Worm (Caenorhabditis elegans) whole organism, L4 larva: Measurements from ENCODE around the gene T11F9.1.

Experiments
- F10B5.3 ChIP-seq: sonication (generic microtip); optimal IDR thresholded peaks from 2 replicates; lab custom pipeline; 2016; ENCODE audit warnings: mild to moderate bottlenecking, missing genetic modification characterization, missing compliant biosample characterization
- F44E2.7 ChIP-seq: fragments of 200-800 bp; sonication (Bioruptor generic); IDR thresholded peaks from 2 replicates; pipeline ENCODE4 v2.1.2; 2022; ENCODE audit warnings: missing genetic modification characterization, missing compliant biosample characterization
- T26A8.4 ChIP-seq: fragments of 200-800 bp; sonication (Bioruptor generic); IDR thresholded peaks from 2 replicates; pipeline ENCODE4 v1.3.6; 2022; ENCODE audit warnings: missing genetic modification characterization, missing compliant biosample characterization
- ZK337.2 ChIP-seq: fragments of 200-800 bp; sonication (Bioruptor generic); IDR thresholded peaks from 2 replicates; pipeline ENCODE4 v1.3.6; 2022; ENCODE audit warnings: missing genetic modification reagents, missing genetic modification characterization, missing compliant biosample characterization
- aha-1 ChIP-seq: fragments of 150-350 bp; peaks from one replicate; lab custom pipeline; 2014; ENCODE audit warnings: missing biosample characterization, missing genetic modification characterization
- aly-2 ChIP-seq: sonication (generic microtip); optimal IDR thresholded peaks from 2 replicates; lab custom pipeline; 2018; ENCODE audit warnings: missing biosample characterization, missing genetic modification characterization
- ces-1 ChIP-seq: fragments of 150-350 bp; sonication (generic microtip); optimal IDR thresholded peaks from 4 replicates; lab custom pipeline; 2014; ENCODE audit warnings: missing biosample characterization, missing genetic modification reagents, missing genetic modification characterization
- cey-2 ChIP-seq: sonication (generic microtip); optimal IDR thresholded peaks from 3 replicates; lab custom pipeline; 2017; ENCODE audit warnings: missing genetic modification characterization, mild to moderate bottlenecking, missing compliant biosample characterization, antibody characterized with exemption, borderline replicate concordance; ENCODE audit not compliant: insufficient read depth
- ctbp-1 ChIP-seq: fragments of 200-800 bp; sonication (Bioruptor generic); IDR thresholded peaks from 2 replicates; pipeline ENCODE4 v1.3.6; 2022; ENCODE audit warnings: missing genetic modification reagents, missing genetic modification characterization, missing compliant biosample characterization
- dmd-9 ChIP-seq: fragments of 200-800 bp; sonication (Bioruptor generic); IDR thresholded peaks from 2 replicates; pipeline ENCODE4 v1.3.6; 2022; ENCODE audit warnings: missing genetic modification reagents, missing genetic modification characterization, missing compliant biosample characterization
- dpl-1 ChIP-seq: fragments of 150-350 bp; optimal IDR thresholded peaks from 2 replicates; lab custom pipeline; 2014; ENCODE audit warnings: missing biosample characterization, missing genetic modification reagents, missing genetic modification characterization
- duxl-1 ChIP-seq: sonication (generic microtip); optimal IDR thresholded peaks from 2 replicates; lab custom pipeline; 2016; ENCODE audit warnings: mild to moderate bottlenecking, missing genetic modification characterization, moderate library complexity, missing compliant biosample characterization; ENCODE audit not compliant: poor library complexity
- egl-27 ChIP-seq: sonication (generic microtip); optimal IDR thresholded peaks from 3 replicates; lab custom pipeline; 2017; ENCODE audit warnings: missing biosample characterization, missing genetic modification reagents, missing genetic modification characterization
- fos-1 ChIP-seq: fragments of 150-350 bp; optimal IDR thresholded peaks from 2 replicates; lab custom pipeline; 2014; ENCODE audit warnings: missing biosample characterization, missing genetic modification characterization
- hlh-30 ChIP-seq: sonication (generic microtip); optimal IDR thresholded peaks from 2 replicates; lab custom pipeline; 2017; ENCODE audit warnings: antibody characterized with exemption, mild to moderate bottlenecking, missing genetic modification characterization, missing compliant biosample characterization; ENCODE audit not compliant: insufficient read depth
- lin-1 ChIP-seq: fragments of 200-800 bp; sonication (Bioruptor generic); IDR thresholded peaks from 2 replicates; pipeline ENCODE4 v1.3.6; 2022; ENCODE audit warnings: missing genetic modification reagents, missing genetic modification characterization, missing compliant biosample characterization
- lin-39 ChIP-seq: fragments of 150-350 bp; optimal IDR thresholded peaks from 2 replicates; lab custom pipeline; 2014; ENCODE audit warnings: missing biosample characterization, missing genetic modification reagents, missing genetic modification characterization
- madf-9 ChIP-seq: fragments of 200-800 bp; sonication (Bioruptor generic); conservative IDR thresholded peaks from 2 replicates; pipeline ENCODE4 v1.3.6; 2022; ENCODE audit warnings: missing genetic modification reagents, missing genetic modification characterization, missing compliant biosample characterization
- mdt-29 ChIP-seq: fragments of 200-800 bp; sonication (Bioruptor generic); IDR thresholded peaks from 2 replicates; pipeline ENCODE4 v1.3.6; 2022; ENCODE audit warnings: missing genetic modification reagents, missing genetic modification characterization, missing compliant biosample characterization
- mep-1 ChIP-seq: fragments of 150-350 bp; sonication (generic microtip); optimal IDR thresholded peaks from 3 replicates; lab custom pipeline; 2014; ENCODE audit warnings: missing biosample characterization, missing genetic modification characterization
- mes-2 ChIP-seq: sonication (generic microtip); optimal IDR thresholded peaks from 2 replicates; lab custom pipeline; 2016; ENCODE audit warnings: missing genotype, mild to moderate bottlenecking, missing genetic modification characterization, missing compliant biosample characterization; ENCODE audit not compliant: poor library complexity, severe bottlenecking
- mxl-2 ChIP-seq: fragments of 200-800 bp; sonication (Bioruptor generic); conservative IDR thresholded peaks from 2 replicates; pipeline ENCODE4 v1.3.6; 2022; ENCODE audit warnings: missing genetic modification reagents, missing genetic modification characterization, missing compliant biosample characterization
- nhr-11 ChIP-seq: fragments of 150-350 bp; optimal IDR thresholded peaks from 2 replicates; lab custom pipeline; 2014; ENCODE audit warnings: missing biosample characterization, missing genetic modification characterization
- nhr-111 ChIP-seq: fragments of 200-800 bp; sonication (Bioruptor generic); optimal IDR thresholded peaks from 2 replicates; lab custom pipeline; 2018; ENCODE audit warnings: mild to moderate bottlenecking, missing genetic modification characterization, missing compliant biosample characterization
- nhr-237 ChIP-seq: sonication (generic microtip); optimal IDR thresholded peaks from 2 replicates; lab custom pipeline; 2017; ENCODE audit warnings: missing biosample characterization, missing genetic modification characterization
- nhr-48 ChIP-seq: sonication (generic microtip); optimal IDR thresholded peaks from 2 replicates; lab custom pipeline; 2016; ENCODE audit warnings: mild to moderate bottlenecking, missing genetic modification characterization, missing compliant biosample characterization
- pha-4 ChIP-seq, 2 experiments: fragments of 150-350 bp in 1 of 2; fragments of 200-800 bp in 1 of 2; sonication (Bioruptor generic) in 1 of 2; IDR thresholded peaks in 1 of 2; optimal IDR thresholded peaks in 1 of 2; 2 replicates each; pipeline versions ENCODE4 v1.3.6 to Lab custom; 2014 to 2022; ENCODE audit warnings: missing genetic modification characterization in 2 of 2, missing genetic modification reagents in 2 of 2, missing biosample characterization in 1 of 2, missing compliant biosample characterization in 1 of 2
- sdz-12 ChIP-seq: fragments of 200-800 bp; sonication (Bioruptor generic); optimal IDR thresholded peaks from 2 replicates; lab custom pipeline; 2018; ENCODE audit warnings: mild to moderate bottlenecking, missing genetic modification characterization, missing compliant biosample characterization
- spr-1 ChIP-seq: sonication (generic microtip); optimal IDR thresholded peaks from 2 replicates; lab custom pipeline; 2016; ENCODE audit warnings: mild to moderate bottlenecking, missing genetic modification characterization, missing compliant biosample characterization
- unc-39 ChIP-seq: sonication (generic microtip); optimal IDR thresholded peaks from 2 replicates; lab custom pipeline; 2017; ENCODE audit warnings: missing biosample characterization, missing genetic modification characterization
- unc-62 ChIP-seq, 3 experiments: fragments of 150-350 bp in 1 of 3; sonication (generic microtip); optimal IDR thresholded peaks in 2 of 3; peaks in 1 of 3; 1 replicate in 1 of 3; 2 replicates in 2 of 3; lab custom pipeline; 2014 to 2017; ENCODE audit warnings: missing biosample characterization in 3 of 3, missing genetic modification characterization in 3 of 3, missing genetic modification reagents in 3 of 3, missing genotype in 1 of 3
- zag-1 ChIP-seq: fragments of 150-350 bp; optimal IDR thresholded peaks from 2 replicates; lab custom pipeline; 2014; ENCODE audit warnings: missing biosample characterization, missing genetic modification characterization
- zfp-2 ChIP-seq: sonication (generic microtip); optimal IDR thresholded peaks from 2 replicates; lab custom pipeline; 2016; ENCODE audit warnings: mild to moderate bottlenecking, missing genetic modification characterization, missing compliant biosample characterization

The T11F9.1 gene

ce11 chrV:11488288-11488687, 28.9 kb downstream of the T11F9.1 start:
- TF ChIP-seq dpl-1 (GFP tag; lab: Kevin White, UChicago): no peak
- no peak for TF ChIP-seq T26A8.4 (GFP tag; lab: Robert Waterston, UW)
- no peak for TF ChIP-seq fos-1 (tag; lab: Kevin White, UChicago)
- TF ChIP-seq pha-4 (GFP tag; IDR thresholded peaks at IDR 0.05; lab: Robert Waterston, UW): no peak
- no peak for TF ChIP-seq pha-4 (tag; optimal IDR thresholded peaks at IDR 0.05; lab: Kevin White, UChicago)
- no peak for TF ChIP-seq ZK337.2
- TF ChIP-seq duxl-1 (tag; lab: Kevin White, UChicago): no peak
- TF ChIP-seq ctbp-1 (GFP tag; lab: Robert Waterston, UW): no peak
- TF ChIP-seq sdz-12 (GFP tag; lab: Kevin White, UChicago): no peak
- no peak for TF ChIP-seq lin-39
- no peak for TF ChIP-seq zag-1 (tag; lab: Kevin White, UChicago)
- TF ChIP-seq cey-2 (tag; lab: Kevin White, UChicago): no peak
- no peak for TF ChIP-seq nhr-237 (tag; lab: Kevin White, UChicago)
- no peak for TF ChIP-seq unc-39 (tag; lab: Kevin White, UChicago)

- peak in 1 of 2 experiments; percentile 81 for TF ChIP-seq unc-62 (GFP tag; optimal IDR thresholded peaks at IDR 0.05 in 1 of 2; lab: Kevin White, UChicago)
- TF ChIP-seq unc-62 (tag; optimal IDR thresholded peaks at IDR 0.05; lab: Kevin White, UChicago): no peak
- TF ChIP-seq dmd-9 (GFP tag; lab: Robert Waterston, UW): no peak
- TF ChIP-seq F44E2.7: no peak
- TF ChIP-seq mdt-29 (GFP tag; lab: Robert Waterston, UW): no peak
- TF ChIP-seq, all 104 proteins: peak for 1
These were observed 31.0 kb downstream of the T11F9.1 start, which contains the start of gene dhs-19 for ce11 chrV:11490382-11490781. dhs-19 (minus strand) TSS chrV:11490482.

- TF ChIP-seq ces-1 (GFP tag; lab: Kevin White, UChicago) (no peak), F10B5.3 (tag; lab: Kevin White, UChicago) (no peak), lin-1 (GFP tag; lab: Robert Waterston, UW) (no peak), mxl-2 (GFP tag; lab: Robert Waterston, UW) (no peak), mep-1 (tag; lab: Kevin White, UChicago) (no peak), madf-9 (no peak), aly-2 (tag; lab: Kevin White, UChicago) (no peak), F44E2.7 (no peak), sdz-12 (GFP tag; lab: Kevin White, UChicago) (no peak), nhr-48 (no peak), nhr-237 (tag; lab: Kevin White, UChicago) (no peak), nhr-111 (GFP tag; lab: Kevin White, UChicago) (no peak), nhr-11 (tag; lab: Kevin White, UChicago) (no peak), mes-2 (tag; lab: Kevin White, UChicago) (no peak), zfp-2 (no peak), ctbp-1 (GFP tag; lab: Robert Waterston, UW) (no peak), aha-1 (no peak), egl-27 (tag; lab: Kevin White, UChicago) (no peak)
These were observed 33.1 kb downstream of the T11F9.1 start, which contains the start of gene T11F9.21 for ce11 chrV:11492456-11492855. T11F9.21 (plus strand) TSS chrV:11492756.

ce11 chrV:11496283-11496682, 36.9 kb downstream of the T11F9.1 start, which contains the start of gene htrl-1:
htrl-1 (minus strand) TSS chrV:11496383.
- TF ChIP-seq spr-1 (tag; lab: Kevin White, UChicago): no peak
- TF ChIP-seq dpl-1 (GFP tag; lab: Kevin White, UChicago): no peak
- no peak for TF ChIP-seq F10B5.3 (tag; lab: Kevin White, UChicago)
- TF ChIP-seq ces-1 (GFP tag; lab: Kevin White, UChicago): no peak
- TF ChIP-seq hlh-30 (tag; lab: Kevin White, UChicago): no peak
- no peak for TF ChIP-seq F44E2.7
